Worm (Caenorhabditis elegans) whole organism, L1 larva: ENCODE results near the gene nstp-2.

Experiments used
- aly-2 ChIP-seq: fragments of 150-350 bp; optimal IDR thresholded peaks from 2 replicates; lab custom pipeline; 2014; ENCODE audit warnings: missing biosample characterization, missing genetic modification characterization
- ama-1 ChIP-seq: fragments of 150-350 bp; optimal IDR thresholded peaks from 2 replicates; lab custom pipeline; 2014
- ces-1 ChIP-seq: fragments of 150-350 bp; optimal IDR thresholded peaks from 2 replicates; lab custom pipeline; 2014; ENCODE audit warnings: missing biosample characterization, missing genetic modification reagents, missing genetic modification characterization
- dsc-1 ChIP-seq: sonication (generic microtip); optimal IDR thresholded peaks from 2 replicates; lab custom pipeline; 2016; ENCODE audit warnings: mild to moderate bottlenecking, missing genetic modification characterization, missing compliant biosample characterization
- egl-27 ChIP-seq, 2 experiments: fragments of 150-350 bp in 1 of 2; sonication (generic microtip); optimal IDR thresholded peaks; 3 replicates each; lab custom pipeline; 2017 to 2018; ENCODE audit warnings: missing biosample characterization in 2 of 2, missing genetic modification characterization in 2 of 2, missing genetic modification reagents in 2 of 2
- fkh-8 ChIP-seq: sonication (generic microtip); optimal IDR thresholded peaks from 2 replicates; lab custom pipeline; 2016; ENCODE audit warnings: mild to moderate bottlenecking, missing genetic modification characterization, missing compliant biosample characterization
- nhr-77 ChIP-seq: fragments of 150-350 bp; optimal IDR thresholded peaks from 2 replicates; lab custom pipeline; 2014; ENCODE audit warnings: missing biosample characterization, missing genetic modification characterization
- sptf-1 ChIP-seq: fragments of 150-350 bp; optimal IDR thresholded peaks from 2 replicates; lab custom pipeline; 2014; ENCODE audit warnings: missing biosample characterization, missing genetic modification characterization
- tbx-2 ChIP-seq: sonication (generic microtip); optimal IDR thresholded peaks from 2 replicates; lab custom pipeline; 2016; ENCODE audit warnings: missing genetic modification characterization, missing compliant biosample characterization
- unc-98 ChIP-seq: fragments of 200-800 bp; sonication (Bioruptor generic); IDR thresholded peaks from 2 replicates; pipeline ENCODE4 v1.3.6; 2022; ENCODE audit warnings: missing genetic modification characterization, missing compliant biosample characterization
- xbp-1 ChIP-seq: sonication (generic microtip); optimal IDR thresholded peaks from 2 replicates; lab custom pipeline; 2016; ENCODE audit warnings: missing genetic modification characterization, missing compliant biosample characterization
- zag-1 ChIP-seq: fragments of 150-350 bp; optimal IDR thresholded peaks from 2 replicates; lab custom pipeline; 2014; ENCODE audit warnings: missing biosample characterization, missing genetic modification characterization
- zip-4 ChIP-seq: fragments of 200-800 bp; sonication (Bioruptor generic); optimal IDR thresholded peaks from 2 replicates; lab custom pipeline; 2018; ENCODE audit warnings: mild to moderate bottlenecking, missing genetic modification characterization, moderate library complexity, missing compliant biosample characterization

ce11 chrIV:6577914-6578313, 28.1 kb downstream of the nstp-2 start, which contains the start of gene C43G2.3:
- TF ChIP-seq ama-1 (lab: Kevin White, UChicago) (no peak), nhr-77 (no peak), zag-1 (tag; lab: Kevin White, UChicago) (no peak), unc-98 (GFP tag; lab: Robert Waterston, UW) (no peak), aly-2 (tag; lab: Kevin White, UChicago) (no peak), sptf-1 (tag; lab: Kevin White, UChicago) (no peak), egl-27 (tag; optimal IDR thresholded peaks at IDR 0.05; lab: Kevin White, UChicago) (no peak), zip-4 (no peak), fkh-8 (tag; lab: Kevin White, UChicago) (no peak), tbx-2 (tag; lab: Kevin White, UChicago) (no peak), ces-1 (GFP tag; lab: Kevin White, UChicago) (no peak), dsc-1 (tag; lab: Kevin White, UChicago) (no peak), xbp-1 (tag; lab: Kevin White, UChicago) (no peak)
